Fruit fly (Drosophila melanogaster) whole organism, prepupa: ENCODE results near the gene Ugt36E1.

Experiments
- Blimp-1 ChIP-seq: fragments of 200-800 bp; sonication (Bioruptor generic); optimal IDR thresholded peaks from 3 replicates; lab custom pipeline; 2017; ENCODE audit warnings: missing biosample characterization, missing genetic modification characterization, mild to moderate bottlenecking, moderate library complexity, missing genetic modification reagents
- CG11294 ChIP-seq: fragments of 200-800 bp; sonication (Bioruptor generic); IDR thresholded peaks from 2 replicates; pipeline ENCODE4 v1.3.6; 2022; ENCODE audit warnings: missing biosample characterization, missing genetic modification characterization
- CG11762 ChIP-seq: fragments of 200-800 bp; sonication (Bioruptor generic); optimal IDR thresholded peaks from 3 replicates; lab custom pipeline; 2016; ENCODE audit warnings: missing biosample characterization, missing genetic modification characterization; ENCODE audit not compliant: insufficient read depth
- CG11902 ChIP-seq: fragments of 200-800 bp; sonication (Bioruptor generic); optimal IDR thresholded peaks from 3 replicates; lab custom pipeline; 2016; ENCODE audit warnings: missing biosample characterization, missing genetic modification characterization
- CG15336 ChIP-seq: fragments of 200-800 bp; sonication (Bioruptor generic); IDR thresholded peaks from 2 replicates; pipeline ENCODE4 v1.3.6; 2022; ENCODE audit warnings: missing biosample characterization, missing genetic modification characterization
- CG1621 ChIP-seq: fragments of 200-800 bp; sonication (Bioruptor generic); optimal IDR thresholded peaks from 3 replicates; lab custom pipeline; 2018; ENCODE audit warnings: missing biosample characterization, mild to moderate bottlenecking, missing genetic modification characterization
- CG16779 ChIP-seq: fragments of 200-800 bp; sonication (Bioruptor generic); optimal IDR thresholded peaks from 3 replicates; lab custom pipeline; 2017; ENCODE audit warnings: missing biosample characterization, mild to moderate bottlenecking, missing genetic modification characterization
- CG3032 ChIP-seq: fragments of 200-800 bp; optimal IDR thresholded peaks from 2 replicates; lab custom pipeline; 2019; ENCODE audit warnings: missing biosample characterization, mild to moderate bottlenecking, missing genetic modification characterization, moderate library complexity
- CG31627 ChIP-seq: fragments of 200-800 bp; sonication (Bioruptor generic); optimal IDR thresholded peaks from 3 replicates; lab custom pipeline; 2016; ENCODE audit warnings: missing biosample characterization, missing genetic modification characterization
- CG32006 ChIP-seq: fragments of 200-800 bp; sonication (Bioruptor generic); optimal IDR thresholded peaks from 3 replicates; lab custom pipeline; 2017; ENCODE audit warnings: missing biosample characterization, mild to moderate bottlenecking, missing genetic modification characterization
- CG34406 ChIP-seq: fragments of 200-800 bp; sonication (Bioruptor generic); optimal IDR thresholded peaks from 3 replicates; lab custom pipeline; 2016; ENCODE audit warnings: missing biosample characterization, missing genetic modification characterization
- CG3919 ChIP-seq: fragments of 200-800 bp; sonication (Bioruptor generic); optimal IDR thresholded peaks from 3 replicates; lab custom pipeline; 2016; ENCODE audit warnings: missing biosample characterization, missing genetic modification characterization
- CG4318 ChIP-seq: fragments of 200-800 bp; sonication (Bioruptor generic); optimal IDR thresholded peaks from 3 replicates; lab custom pipeline; 2017; ENCODE audit warnings: missing biosample characterization, mild to moderate bottlenecking, missing genetic modification characterization
- CG6163 ChIP-seq: fragments of 200-800 bp; sonication (Bioruptor generic); IDR thresholded peaks from 3 replicates; pipeline ENCODE4 v1.3.6; 2022; ENCODE audit warnings: missing biosample characterization, missing genetic modification characterization
- CG6276 ChIP-seq: fragments of 200-800 bp; sonication (Bioruptor generic); optimal IDR thresholded peaks from 2 replicates; lab custom pipeline; 2017; ENCODE audit warnings: missing biosample characterization, mild to moderate bottlenecking, missing genetic modification characterization
- CG6792 ChIP-seq: fragments of 200-800 bp; sonication (Bioruptor generic); optimal IDR thresholded peaks from 3 replicates; lab custom pipeline; 2016; ENCODE audit warnings: missing biosample characterization, missing genetic modification characterization
- CG6808 ChIP-seq: fragments of 200-800 bp; sonication (Bioruptor generic); optimal IDR thresholded peaks from 3 replicates; lab custom pipeline; 2017; ENCODE audit warnings: missing biosample characterization, missing genetic modification characterization, mild to moderate bottlenecking, moderate library complexity, missing genetic modification reagents
- CG6854 ChIP-seq: fragments of 200-800 bp; sonication (Bioruptor generic); optimal IDR thresholded peaks from 2 replicates; lab custom pipeline; 2017; ENCODE audit warnings: missing biosample characterization, mild to moderate bottlenecking, missing genetic modification characterization
- CG7368 ChIP-seq: fragments of 200-800 bp; sonication (Bioruptor generic); optimal IDR thresholded peaks from 3 replicates; lab custom pipeline; 2016; ENCODE audit warnings: missing biosample characterization, missing genetic modification characterization
- CG8119 ChIP-seq: fragments of 200-800 bp; sonication (Bioruptor generic); IDR thresholded peaks from 3 replicates; pipeline ENCODE4 v1.3.6; 2022; ENCODE audit warnings: missing biosample characterization, missing genetic modification characterization
- CG8319 ChIP-seq: fragments of 200-800 bp; sonication (Bioruptor generic); optimal IDR thresholded peaks from 3 replicates; lab custom pipeline; 2016; ENCODE audit warnings: missing biosample characterization, missing genetic modification characterization
- CG8632 ChIP-seq: fragments of 200-800 bp; sonication (Bioruptor generic); optimal IDR thresholded peaks from 3 replicates; lab custom pipeline; 2016; ENCODE audit warnings: missing biosample characterization, missing genetic modification characterization
- CG9139 ChIP-seq: fragments of 200-800 bp; sonication (Bioruptor generic); optimal IDR thresholded peaks from 3 replicates; lab custom pipeline; 2017; ENCODE audit warnings: missing biosample characterization, mild to moderate bottlenecking, missing genetic modification characterization
- Eip75B ChIP-seq: fragments of 200-800 bp; sonication (Bioruptor generic); optimal IDR thresholded peaks from 3 replicates; lab custom pipeline; 2016; ENCODE audit warnings: missing biosample characterization, missing genetic modification characterization
- Eip78C ChIP-seq: fragments of 200-800 bp; sonication (Bioruptor generic); peaks from one replicate; lab custom pipeline; 2016; ENCODE audit warnings: missing biosample characterization, missing genetic modification characterization
- Ets21C ChIP-seq: fragments of 200-800 bp; sonication (Bioruptor generic); optimal IDR thresholded peaks from 3 replicates; lab custom pipeline; 2016; ENCODE audit warnings: missing biosample characterization, missing genetic modification characterization
- Ets96B ChIP-seq: fragments of 200-800 bp; optimal IDR thresholded peaks from 2 replicates; lab custom pipeline; 2019; ENCODE audit warnings: missing biosample characterization, mild to moderate bottlenecking, missing genetic modification characterization, moderate library complexity
- Gug ChIP-seq: fragments of 200-800 bp; sonication (Bioruptor generic); IDR thresholded peaks from 2 replicates; pipeline ENCODE4 v1.3.6; 2022; ENCODE audit warnings: missing biosample characterization, missing genetic modification characterization
- Hr38 ChIP-seq: sonication (Bioruptor generic); optimal IDR thresholded peaks from 2 replicates; lab custom pipeline; 2016; ENCODE audit warnings: missing biosample characterization, missing genetic modification characterization
- Hr4 ChIP-seq: fragments of 200-800 bp; sonication (Bioruptor generic); optimal IDR thresholded peaks from 3 replicates; lab custom pipeline; 2016; ENCODE audit warnings: missing biosample characterization, missing genetic modification characterization
- Lpt ChIP-seq: fragments of 200-800 bp; sonication (Bioruptor generic); optimal IDR thresholded peaks from 3 replicates; lab custom pipeline; 2016; ENCODE audit warnings: missing biosample characterization, missing genetic modification characterization
- Met ChIP-seq: fragments of 200-800 bp; sonication (Bioruptor generic); optimal IDR thresholded peaks from 3 replicates; lab custom pipeline; 2016; ENCODE audit warnings: missing biosample characterization, missing genetic modification characterization
- Smox ChIP-seq: fragments of 200-800 bp; sonication (Bioruptor generic); optimal IDR thresholded peaks from 3 replicates; lab custom pipeline; 2016; ENCODE audit warnings: missing biosample characterization, missing genetic modification characterization
- Sox102F ChIP-seq: fragments of 200-800 bp; sonication (Bioruptor generic); optimal IDR thresholded peaks from 2 replicates; lab custom pipeline; 2016; ENCODE audit warnings: missing biosample characterization, mild to moderate bottlenecking, missing genetic modification characterization
- Sox15 ChIP-seq: fragments of 200-800 bp; sonication (Bioruptor generic); optimal IDR thresholded peaks from 3 replicates; lab custom pipeline; 2016; ENCODE audit warnings: missing biosample characterization, missing genetic modification characterization
- achi ChIP-seq: fragments of 200-800 bp; sonication (Bioruptor generic); optimal IDR thresholded peaks from 3 replicates; lab custom pipeline; 2016; ENCODE audit warnings: missing biosample characterization, missing genetic modification characterization
- acj6 ChIP-seq: fragments of 200-800 bp; sonication (Bioruptor generic); optimal IDR thresholded peaks from 3 replicates; lab custom pipeline; 2016; ENCODE audit warnings: missing biosample characterization, missing genetic modification characterization
- cyc ChIP-seq: fragments of 200-800 bp; sonication (Bioruptor generic); optimal IDR thresholded peaks from 3 replicates; lab custom pipeline; 2016; ENCODE audit warnings: missing biosample characterization, missing genetic modification characterization
- dsx ChIP-seq: fragments of 200-800 bp; optimal IDR thresholded peaks from 3 replicates; lab custom pipeline; 2019; ENCODE audit warnings: missing biosample characterization, mild to moderate bottlenecking, missing genetic modification characterization, moderate library complexity; ENCODE audit not compliant: poor library complexity, severe bottlenecking
- eg ChIP-seq: fragments of 200-800 bp; sonication (Bioruptor generic); IDR thresholded peaks from 3 replicates; pipeline ENCODE4 v1.3.6; 2022; ENCODE audit warnings: missing biosample characterization, missing genetic modification characterization
- esn ChIP-seq: fragments of 200-800 bp; sonication (Bioruptor generic); optimal IDR thresholded peaks from 2 replicates; lab custom pipeline; 2016; ENCODE audit warnings: missing biosample characterization, mild to moderate bottlenecking, missing genetic modification characterization, moderate library complexity
- fd59A ChIP-seq: fragments of 200-800 bp; sonication (Bioruptor generic); optimal IDR thresholded peaks from 2 replicates; lab custom pipeline; 2017; ENCODE audit warnings: missing biosample characterization, mild to moderate bottlenecking, missing genetic modification characterization, missing genetic modification reagents
- fd85E ChIP-seq: fragments of 200-800 bp; sonication (Bioruptor generic); optimal IDR thresholded peaks from 3 replicates; lab custom pipeline; 2016; ENCODE audit warnings: missing biosample characterization, missing genetic modification characterization
- fkh ChIP-seq: fragments of 200-800 bp; sonication (Bioruptor generic); optimal IDR thresholded peaks from 3 replicates; lab custom pipeline; 2017; ENCODE audit warnings: missing biosample characterization, mild to moderate bottlenecking, missing genetic modification characterization, moderate library complexity
- lz ChIP-seq: fragments of 200-800 bp; sonication (Bioruptor generic); optimal IDR thresholded peaks from 3 replicates; lab custom pipeline; 2016; ENCODE audit warnings: missing biosample characterization, missing genetic modification characterization
- net ChIP-seq: fragments of 200-800 bp; sonication (Bioruptor generic); optimal IDR thresholded peaks from 3 replicates; lab custom pipeline; 2016; ENCODE audit warnings: missing biosample characterization, missing genetic modification characterization
- pdm3 ChIP-seq: fragments of 200-800 bp; sonication (Bioruptor generic); optimal IDR thresholded peaks from 3 replicates; lab custom pipeline; 2016; ENCODE audit warnings: missing biosample characterization, missing genetic modification characterization
- salr ChIP-seq, 2 experiments: fragments of 200-800 bp; sonication (Bioruptor generic); optimal IDR thresholded peaks; 3 replicates each; lab custom pipeline; 2016 to 2018; ENCODE audit warnings: missing biosample characterization in 2 of 2, missing genetic modification characterization in 2 of 2, mild to moderate bottlenecking in 1 of 2
- spab ChIP-seq: fragments of 200-800 bp; sonication (Bioruptor generic); optimal IDR thresholded peaks from 2 replicates; lab custom pipeline; 2017; ENCODE audit warnings: missing biosample characterization, mild to moderate bottlenecking, missing genetic modification characterization, missing genetic modification reagents
- ss ChIP-seq, 2 experiments: fragments of 200-800 bp; sonication (Bioruptor generic); optimal IDR thresholded peaks; 2 replicates in 1 of 2; 3 replicates in 1 of 2; lab custom pipeline; 2017 to 2018; ENCODE audit warnings: mild to moderate bottlenecking in 2 of 2, missing biosample characterization in 2 of 2, missing genetic modification characterization in 2 of 2, moderate library complexity in 1 of 2
- topi ChIP-seq: fragments of 200-800 bp; sonication (Bioruptor generic); optimal IDR thresholded peaks from 3 replicates; lab custom pipeline; 2016; ENCODE audit warnings: missing biosample characterization, missing genetic modification characterization
- vri ChIP-seq: fragments of 200-800 bp; sonication (Bioruptor generic); optimal IDR thresholded peaks from 3 replicates; lab custom pipeline; 2016; ENCODE audit warnings: missing biosample characterization, mild to moderate bottlenecking, missing genetic modification characterization

Ugt36E1 gene

DNA sequence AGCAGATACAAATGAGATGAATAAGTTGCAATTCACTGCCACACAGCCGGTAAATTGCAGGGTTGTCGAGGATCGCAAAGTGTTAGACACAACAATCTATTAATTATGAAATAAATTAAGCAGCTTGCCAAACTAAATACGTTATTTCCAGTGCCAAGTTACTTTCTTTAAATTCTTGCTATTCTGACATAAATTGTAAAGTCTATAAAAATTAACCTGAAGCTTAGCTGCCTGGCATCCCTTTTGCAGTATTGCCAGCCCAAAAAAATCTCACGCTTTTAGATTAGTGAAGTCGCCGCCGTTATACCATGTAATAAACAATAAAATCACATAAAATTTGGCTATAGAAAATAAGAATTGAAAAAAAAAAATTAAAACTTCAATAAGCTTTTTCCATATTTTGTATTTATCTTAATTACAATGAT is 31.1 kb downstream of the Ugt36E1 start:
- TF ChIP-seq topi (GFP tag; lab: Kevin White, UChicago) (peak; percentile 97), CG6163 (peak; percentile 98), CG11902 (GFP tag; lab: Kevin White, UChicago) (peak; percentile 93), fkh (no peak), CG8632 (peak; percentile 96), CG1621 (peak; percentile 94), CG11294 (GFP tag; lab: Robert Waterston, UW) (peak; percentile 93), CG7368 (peak; percentile 95), CG32006 (GFP tag; lab: Kevin White, UChicago) (peak; percentile 97), Hr38 (peak; percentile 68), Gug (GFP tag; lab: Robert Waterston, UW) (peak; percentile 96), Hr4 (GFP tag; lab: Kevin White, UChicago) (peak; percentile 98), Blimp-1 (peak; percentile 84), Ets21C (GFP tag; lab: Kevin White, UChicago) (peak; percentile 96), Sox102F (peak; percentile 97), vri (peak; percentile 96), CG8119 (GFP tag; lab: Robert Waterston, UW) (peak; percentile 95), fd59A (GFP tag; lab: Kevin White, UChicago) (peak; percentile 90), Smox (peak; percentile 97), spab (GFP tag; lab: Kevin White, UChicago) (peak; percentile 84), acj6 (peak; percentile 98), achi (GFP tag; lab: Kevin White, UChicago) (peak; percentile 95), lz (peak; percentile 98), Eip75B (GFP tag; lab: Kevin White, UChicago) (peak; percentile 98), eg (GFP tag; lab: Robert Waterston, UW) (peak; percentile 98), net (peak; percentile 97), CG4318 (GFP tag; lab: Kevin White, UChicago) (peak; percentile 92), CG3032 (peak; percentile 96), Lpt (GFP tag; lab: Kevin White, UChicago) (peak; percentile 93), esn (GFP tag; lab: Kevin White, UChicago) (peak; percentile 97), CG15336 (GFP tag; lab: Robert Waterston, UW) (peak; percentile 95), Sox15 (peak; percentile 95), Ets96B (tag; lab: Kevin White, UChicago) (peak; percentile 95), CG3919 (GFP tag; lab: Kevin White, UChicago) (peak; percentile 97), CG34406 (GFP tag; lab: Kevin White, UChicago) (peak; percentile 95), pdm3 (GFP tag; lab: Kevin White, UChicago) (peak; percentile 98), CG6808 (GFP tag; lab: Kevin White, UChicago) (peak; percentile 94), CG9139 (GFP tag; lab: Kevin White, UChicago) (peak; percentile 92), CG8319 (peak; percentile 94), CG11762 (peak; percentile 94), Met (peak; percentile 98), cyc (GFP tag; lab: Kevin White, UChicago) (peak; percentile 98), dsx (peak; percentile 95), CG31627 (GFP tag; lab: Kevin White, UChicago) (peak; percentile 98), CG6276 (GFP tag; lab: Kevin White, UChicago) (peak; percentile 91), fd85E (GFP tag; lab: Kevin White, UChicago) (peak; percentile 66), CG16779 (tag; lab: Kevin White, UChicago) (peak; percentile 91), salr (GFP tag; optimal IDR thresholded peaks at IDR 0.05; lab: Kevin White, UChicago) (peak; percentile 90 to 93), CG6854 (GFP tag; lab: Kevin White, UChicago) (peak; percentile 92), Eip78C (peak; percentile 98), CG6792 (GFP tag; lab: Kevin White, UChicago) (peak; percentile 94), ss (GFP tag; optimal IDR thresholded peaks at IDR 0.05; lab: Kevin White, UChicago) (peak; percentile 89 to 94)
